Worm (Caenorhabditis elegans): ENCODE data around the gene C31H2.3.

Gene C31H2.3

DNA sequence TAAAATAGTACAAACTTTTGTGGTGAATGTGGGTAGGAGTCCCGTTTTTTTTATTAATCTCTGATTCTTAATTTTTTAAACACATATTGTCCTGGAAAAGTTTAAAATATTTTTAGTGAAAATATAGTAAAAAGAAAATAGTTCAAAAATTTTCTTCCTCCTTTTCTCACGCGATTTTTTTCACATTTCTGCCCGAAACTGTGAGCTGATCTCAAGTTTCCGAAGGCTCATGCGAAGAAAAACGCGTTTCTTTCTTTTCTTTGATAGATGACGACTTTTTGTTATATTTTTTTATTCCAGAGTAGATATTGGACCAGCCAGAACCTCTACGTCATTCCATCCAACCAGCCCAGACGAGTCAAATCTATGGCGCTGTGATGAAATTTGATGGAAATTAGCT lies 29.8 kb upstream of the C31H2.3 start, which contains the start of gene T03G11.9:
T03G11.9 (plus strand) TSS at position 301 of the 400 bp plus-strand sequence.
- no peak for TF ChIP-seq unc-39 (tag; optimal IDR thresholded peaks at IDR 0.05)

DNA sequence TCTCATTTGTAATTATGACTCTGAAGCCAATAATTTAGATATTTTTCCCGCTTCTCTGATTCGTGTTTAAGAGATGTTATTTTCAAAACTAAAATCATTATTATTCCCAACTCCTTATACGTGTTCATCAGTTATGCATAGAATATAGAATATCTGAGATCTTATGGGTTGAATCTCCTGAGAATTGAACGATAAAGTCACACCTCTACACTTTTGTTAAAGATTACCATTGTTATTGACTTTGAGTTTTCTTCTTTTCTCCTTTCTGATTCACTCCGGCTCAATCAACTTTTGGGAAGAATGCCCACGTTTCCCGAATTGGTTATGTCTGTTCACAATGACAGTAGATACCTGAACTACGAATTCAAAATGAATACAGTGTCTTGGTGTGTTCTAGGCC lies 25.7 kb upstream of the C31H2.3 start, which contains the start of gene sru-48:
sru-48 (plus strand) TSS at position 301 of the 400 bp plus-strand sequence.
- no peak for TF ChIP-seq M03D4.4 (tag; optimal IDR thresholded peaks at IDR 0.05)
- no peak for TF ChIP-seq unc-120 (tag; optimal IDR thresholded peaks at IDR 0.05; ENCODE audit: poor library complexity, severe bottlenecking)
- TF ChIP-seq mls-2 (tag; optimal IDR thresholded peaks at IDR 0.05), result no peak
- TF ChIP-seq ceh-43 (GFP tag; optimal IDR thresholded peaks at IDR 0.05), result no peak
- no peak for TF ChIP-seq mep-1 (tag; optimal IDR thresholded peaks at IDR 0.05)
- TF ChIP-seq nhr-28 (tag; optimal IDR thresholded peaks at IDR 0.05), result no peak
- no peak for TF ChIP-seq elt-3 (tag; optimal IDR thresholded peaks at IDR 0.05)
- no peak for TF ChIP-seq unc-39 (tag; optimal IDR thresholded peaks at IDR 0.05)
- no peak for TF ChIP-seq lsy-2 (tag; optimal IDR thresholded peaks at IDR 0.05)
- TF ChIP-seq cnd-1 (tag; optimal IDR thresholded peaks at IDR 0.05), result no peak
- TF ChIP-seq ham-2 (GFP tag; optimal IDR thresholded peaks at IDR 0.05), result no peak
- no peak for TF ChIP-seq tbx-8 (GFP tag; optimal IDR thresholded peaks at IDR 0.05)
- no peak for TF ChIP-seq unc-62 (GFP tag; optimal IDR thresholded peaks at IDR 0.05)
- TF ChIP-seq sptf-1 (tag; optimal IDR thresholded peaks at IDR 0.05), result no peak
- no peak for TF ChIP-seq nhr-2 (tag; optimal IDR thresholded peaks at IDR 0.05)
- TF ChIP-seq ceh-83 (GFP tag; optimal IDR thresholded peaks at IDR 0.05), result no peak
- TF ChIP-seq mab-5 (tag; optimal IDR thresholded peaks at IDR 0.05), result no peak
- no peak for TF ChIP-seq zip-8 (tag; optimal IDR thresholded peaks at IDR 0.05)
- TF ChIP-seq lin-13 (tag; optimal IDR thresholded peaks at IDR 0.05), result no peak

DNA sequence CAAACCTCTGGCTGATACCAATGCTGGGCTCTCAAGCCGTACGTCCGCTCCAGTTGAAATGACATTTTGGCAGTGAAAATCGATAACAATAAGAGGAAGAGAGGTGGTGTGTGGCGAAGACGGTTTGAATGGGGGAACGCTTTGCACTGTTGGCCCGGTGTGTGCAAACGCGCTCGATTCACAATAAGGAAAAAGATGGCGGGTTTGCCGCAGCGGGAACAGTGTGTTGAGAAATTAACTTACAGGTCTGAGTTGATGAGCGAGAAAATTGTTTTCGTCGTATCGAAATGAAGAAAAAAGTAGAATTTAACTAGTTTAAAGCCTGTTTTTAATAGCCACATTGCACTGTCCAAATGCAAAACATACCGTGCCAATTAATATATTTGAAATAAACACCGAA lies 24.9 kb upstream of the C31H2.3 start, which contains the start of gene metl-9:
metl-9 (minus strand) TSS at position 101 of the 400 bp plus-strand sequence.
- TF ChIP-seq ceh-39 (tag; optimal IDR thresholded peaks at IDR 0.05), result no peak
- peak; percentile 19 for TF ChIP-seq mep-1 (tag; optimal IDR thresholded peaks at IDR 0.05)

DNA sequence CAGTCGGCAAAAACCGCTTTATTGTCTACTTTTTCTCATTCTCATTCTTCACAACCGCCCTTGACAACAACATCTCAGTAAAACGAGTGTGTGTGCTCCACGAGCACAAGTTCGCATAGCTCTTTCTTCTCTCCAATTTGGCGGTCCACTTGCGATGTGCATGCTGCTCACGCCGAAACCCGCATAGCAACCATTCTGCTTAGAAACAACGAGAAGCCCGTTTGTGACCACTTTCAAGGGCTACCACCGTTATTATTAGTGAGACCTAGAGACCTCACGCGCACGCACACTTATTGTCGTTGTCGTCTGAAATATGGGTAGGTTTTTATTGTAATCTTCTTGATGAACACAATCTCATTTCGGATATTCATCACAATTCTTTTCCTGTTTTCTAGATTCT lies 20.1 kb upstream of the C31H2.3 start, which contains the start of gene zchc-1A:
zchc-1A (plus strand) TSS at position 114 of the 400 bp plus-strand sequence.
- TF ChIP-seq pha-4 (tag; optimal IDR thresholded peaks at IDR 0.05), result no peak
- TF ChIP-seq sem-2 (GFP tag; optimal IDR thresholded peaks at IDR 0.05), result no peak
- TF ChIP-seq nhr-12 (tag; optimal IDR thresholded peaks at IDR 0.05), result no peak
- TF ChIP-seq sptf-1 (tag; optimal IDR thresholded peaks at IDR 0.05), result no peak
- TF ChIP-seq lin-13 (tag; optimal IDR thresholded peaks at IDR 0.05), result no peak
- TF ChIP-seq mab-5 (tag; optimal IDR thresholded peaks at IDR 0.05), result no peak
- no peak for TF ChIP-seq unc-39 (tag; optimal IDR thresholded peaks at IDR 0.05)
- TF ChIP-seq cnd-1 (tag; optimal IDR thresholded peaks at IDR 0.05), result no peak
- no peak for TF ChIP-seq flh-1 (GFP tag; optimal IDR thresholded peaks at IDR 0.05)
- TF ChIP-seq nhr-237 (tag; optimal IDR thresholded peaks at IDR 0.05), result no peak
- TF ChIP-seq tbx-8 (GFP tag; optimal IDR thresholded peaks at IDR 0.05), result no peak
- no peak for TF ChIP-seq lin-32 (GFP tag; optimal IDR thresholded peaks at IDR 0.05)
- no peak for TF ChIP-seq unc-120 (tag; optimal IDR thresholded peaks at IDR 0.05; ENCODE audit: poor library complexity, severe bottlenecking)
- no peak for TF ChIP-seq ceh-39 (tag; optimal IDR thresholded peaks at IDR 0.05)
- TF ChIP-seq lsy-2 (tag; optimal IDR thresholded peaks at IDR 0.05), result no peak
- no peak for TF ChIP-seq hlh-1 (tag; optimal IDR thresholded peaks at IDR 0.05)
- no peak for TF ChIP-seq elt-1 (tag; optimal IDR thresholded peaks at IDR 0.05; ENCODE audit: borderline replicate concordance, insufficient read depth)

DNA sequence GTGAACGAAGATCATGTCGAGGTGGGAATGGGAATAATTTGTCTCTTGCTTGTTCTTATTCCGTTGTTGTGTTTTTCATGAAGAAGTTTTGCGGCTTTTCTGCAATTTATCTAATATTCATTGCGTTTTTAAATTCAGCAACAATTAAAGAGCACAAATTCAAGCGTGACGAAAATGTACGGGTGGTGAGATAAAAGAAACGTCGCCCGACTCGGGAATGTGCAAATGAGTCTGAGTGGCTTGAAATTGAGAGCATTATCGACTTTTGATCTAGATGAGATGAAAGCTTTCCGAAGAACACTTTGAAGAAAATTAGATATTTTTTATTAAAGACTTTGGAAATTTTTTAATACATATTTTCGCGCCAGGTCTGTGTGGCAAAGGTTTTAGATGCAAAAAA lies 16.9 kb upstream of the C31H2.3 start, which contains the start of gene T03G11.10:
T03G11.10 (minus strand) TSS at position 101 of the 400 bp plus-strand sequence.
- TF ChIP-seq sem-2 (GFP tag; optimal IDR thresholded peaks at IDR 0.05) (no peak), mab-5 (tag; optimal IDR thresholded peaks at IDR 0.05) (no peak), unc-62 (GFP tag; optimal IDR thresholded peaks at IDR 0.05) (no peak), lin-13 (tag; optimal IDR thresholded peaks at IDR 0.05) (no peak), mls-2 (tag; optimal IDR thresholded peaks at IDR 0.05) (no peak), blmp-1 (tag; optimal IDR thresholded peaks at IDR 0.05) (no peak), sptf-1 (tag; optimal IDR thresholded peaks at IDR 0.05) (no peak), drap-1 (GFP tag; optimal IDR thresholded peaks at IDR 0.05) (no peak), ceh-39 (tag; optimal IDR thresholded peaks at IDR 0.05) (no peak), mep-1 (tag; optimal IDR thresholded peaks at IDR 0.05) (no peak), nhr-76 (tag; optimal IDR thresholded peaks at IDR 0.05) (no peak)
